Worm (Caenorhabditis elegans) whole organism, mixed stage, embryonic: Measurements from ENCODE around the gene pct-1.
A peak's percentile ranks its signal among the peaks of the same experiment; 100 is the strongest.

ENCODE experiments used
- bed-3 ChIP-seq: fragments of 200-800 bp; sonication (Bioruptor generic); optimal IDR thresholded peaks from 3 replicates; lab custom pipeline; 2018; ENCODE audit warnings: mild to moderate bottlenecking, missing genetic modification characterization, moderate library complexity, missing compliant biosample characterization
- blmp-1 ChIP-seq: fragments of 150-350 bp; optimal IDR thresholded peaks from 2 replicates; lab custom pipeline; 2014; ENCODE audit warnings: missing biosample characterization, missing genetic modification characterization
- ceh-39 ChIP-seq: fragments of 150-350 bp; optimal IDR thresholded peaks from 2 replicates; lab custom pipeline; 2014; ENCODE audit warnings: missing biosample characterization, missing genetic modification characterization
- ceh-43 ChIP-seq: fragments of 200-800 bp; sonication (Bioruptor generic); optimal IDR thresholded peaks from 2 replicates; lab custom pipeline; 2018; ENCODE audit warnings: mild to moderate bottlenecking, missing genetic modification characterization, moderate library complexity, missing compliant biosample characterization
- ces-1 ChIP-seq: fragments of 150-350 bp; optimal IDR thresholded peaks from 2 replicates; lab custom pipeline; 2014; ENCODE audit warnings: missing biosample characterization, missing genetic modification reagents, missing genetic modification characterization
- cnd-1 ChIP-seq: fragments of 200-800 bp; sonication (Bioruptor generic); optimal IDR thresholded peaks from 2 replicates; lab custom pipeline; 2018; ENCODE audit warnings: mild to moderate bottlenecking, missing genetic modification characterization, missing compliant biosample characterization
- drap-1 ChIP-seq: fragments of 200-800 bp; sonication (Bioruptor generic); optimal IDR thresholded peaks from 3 replicates; lab custom pipeline; 2018; ENCODE audit warnings: mild to moderate bottlenecking, missing genetic modification characterization, missing compliant biosample characterization
- elt-1 ChIP-seq: sonication (generic microtip); optimal IDR thresholded peaks from 2 replicates; lab custom pipeline; 2017; ENCODE audit warnings: missing genetic modification characterization, mild to moderate bottlenecking, missing compliant biosample characterization, antibody characterized with exemption, moderate library complexity, borderline replicate concordance; ENCODE audit not compliant: insufficient read depth
- flh-1 ChIP-seq: fragments of 200-800 bp; sonication (Bioruptor generic); optimal IDR thresholded peaks from 2 replicates; lab custom pipeline; 2018; ENCODE audit warnings: mild to moderate bottlenecking, missing genetic modification characterization, moderate library complexity, missing compliant biosample characterization
- ham-2 ChIP-seq: fragments of 200-800 bp; sonication (Bioruptor generic); optimal IDR thresholded peaks from 2 replicates; lab custom pipeline; 2018; ENCODE audit warnings: mild to moderate bottlenecking, missing genetic modification characterization, missing compliant biosample characterization
- hlh-1 ChIP-seq: fragments of 150-350 bp; optimal IDR thresholded peaks from 2 replicates; lab custom pipeline; 2014; ENCODE audit warnings: missing biosample characterization, missing genetic modification reagents, missing genetic modification characterization
- lin-13 ChIP-seq: fragments of 150-350 bp; optimal IDR thresholded peaks from 2 replicates; lab custom pipeline; 2014; ENCODE audit warnings: missing biosample characterization, missing genetic modification characterization
- lin-32 ChIP-seq: fragments of 200-800 bp; sonication (Bioruptor generic); optimal IDR thresholded peaks from 2 replicates; lab custom pipeline; 2018; ENCODE audit warnings: mild to moderate bottlenecking, missing genetic modification characterization, missing compliant biosample characterization
- mab-5 ChIP-seq: fragments of 150-350 bp; optimal IDR thresholded peaks from 2 replicates; lab custom pipeline; 2014; ENCODE audit warnings: missing biosample characterization, missing genetic modification characterization
- mep-1 ChIP-seq: fragments of 150-350 bp; optimal IDR thresholded peaks from 2 replicates; lab custom pipeline; 2017; ENCODE audit warnings: missing biosample characterization, missing genetic modification reagents, missing genetic modification characterization, inconsistent platforms
- mls-2 ChIP-seq: sonication (generic microtip); optimal IDR thresholded peaks from 2 replicates; lab custom pipeline; 2016; ENCODE audit warnings: mild to moderate bottlenecking, missing genetic modification characterization, moderate library complexity, missing compliant biosample characterization
- nhr-2 ChIP-seq: fragments of 150-350 bp; optimal IDR thresholded peaks from 2 replicates; lab custom pipeline; 2014; ENCODE audit warnings: missing biosample characterization, missing genetic modification characterization
- nhr-237 ChIP-seq: fragments of 150-350 bp; optimal IDR thresholded peaks from 2 replicates; lab custom pipeline; 2014; ENCODE audit warnings: missing biosample characterization, missing genetic modification characterization
- nhr-28 ChIP-seq: fragments of 150-350 bp; optimal IDR thresholded peaks from 2 replicates; lab custom pipeline; 2014; ENCODE audit warnings: missing biosample characterization, missing genetic modification characterization
- nhr-76 ChIP-seq: sonication (generic microtip); optimal IDR thresholded peaks from 2 replicates; lab custom pipeline; 2017; ENCODE audit warnings: missing biosample characterization, missing genetic modification characterization
- sem-2 ChIP-seq: fragments of 200-800 bp; sonication (Bioruptor generic); optimal IDR thresholded peaks from 2 replicates; lab custom pipeline; 2018; ENCODE audit warnings: mild to moderate bottlenecking, missing genetic modification characterization, missing compliant biosample characterization
- snpc-4 ChIP-seq: fragments of 150-350 bp; optimal IDR thresholded peaks from 2 replicates; lab custom pipeline; 2014; ENCODE audit warnings: missing biosample characterization, missing genetic modification characterization
- tbx-8 ChIP-seq: fragments of 200-800 bp; sonication (Bioruptor generic); optimal IDR thresholded peaks from 2 replicates; lab custom pipeline; 2018; ENCODE audit warnings: mild to moderate bottlenecking, missing genetic modification characterization, moderate library complexity, missing compliant biosample characterization
- unc-120 ChIP-seq: sonication (generic microtip); optimal IDR thresholded peaks from 2 replicates; lab custom pipeline; 2017; ENCODE audit warnings: missing genetic modification characterization, missing compliant biosample characterization; ENCODE audit not compliant: poor library complexity, severe bottlenecking
- unc-39 ChIP-seq: fragments of 150-350 bp; optimal IDR thresholded peaks from 2 replicates; lab custom pipeline; 2014; ENCODE audit warnings: missing biosample characterization, missing genetic modification characterization
- unc-62 ChIP-seq: fragments of 150-350 bp; optimal IDR thresholded peaks from 2 replicates; lab custom pipeline; 2014; ENCODE audit warnings: missing biosample characterization, missing genetic modification reagents, missing genetic modification characterization
- zip-8 ChIP-seq: fragments of 150-350 bp; optimal IDR thresholded peaks from 2 replicates; lab custom pipeline; 2014; ENCODE audit warnings: missing biosample characterization, missing genetic modification characterization

Gene pct-1

ce11 chrIV:8199824-8200223, 23.5 kb downstream of the pct-1 start:
- TF ChIP-seq drap-1 (no peak), zip-8 (tag; lab: Kevin White, UChicago) (no peak), cnd-1 (no peak), unc-120 (tag; lab: Kevin White, UChicago) (no peak), ham-2 (GFP tag; lab: Kevin White, UChicago) (no peak), bed-3 (GFP tag; lab: Kevin White, UChicago) (no peak), tbx-8 (GFP tag; lab: Kevin White, UChicago) (no peak), hlh-1 (tag; lab: Kevin White, UChicago) (no peak), nhr-2 (tag; lab: Kevin White, UChicago) (no peak), nhr-76 (tag; lab: Kevin White, UChicago) (no peak), mab-5 (tag; lab: Kevin White, UChicago) (no peak), flh-1 (no peak)

ce11 chrIV:8201133-8201532, 24.9 kb downstream of the pct-1 start, which contains the start of gene glrx-22:
glrx-22 (minus strand) TSS chrIV:8201233.
- TF ChIP-seq elt-1 (tag; lab: Kevin White, UChicago) (no peak), lin-13 (no peak), lin-32 (GFP tag; lab: Kevin White, UChicago) (no peak), drap-1 (no peak), mls-2 (tag; lab: Kevin White, UChicago) (no peak), unc-120 (tag; lab: Kevin White, UChicago) (no peak), ceh-43 (GFP tag; lab: Kevin White, UChicago) (no peak), ceh-39 (tag; lab: Kevin White, UChicago) (no peak), cnd-1 (no peak), snpc-4 (tag; lab: Kevin White, UChicago) (no peak), sem-2 (no peak), blmp-1 (no peak), tbx-8 (GFP tag; lab: Kevin White, UChicago) (no peak), nhr-28 (tag; lab: Kevin White, UChicago) (no peak)

- TF ChIP-seq unc-62 = no peak
- no peak for TF ChIP-seq lin-13
- TF ChIP-seq blmp-1 = no peak
- TF ChIP-seq snpc-4 (tag; lab: Kevin White, UChicago) = no peak
- TF ChIP-seq nhr-28 (tag; lab: Kevin White, UChicago) = no peak
- TF ChIP-seq tbx-8 (GFP tag; lab: Kevin White, UChicago) = no peak
- TF ChIP-seq ham-2 (GFP tag; lab: Kevin White, UChicago) = no peak
- no peak for TF ChIP-seq cnd-1
- no peak for TF ChIP-seq mab-5 (tag; lab: Kevin White, UChicago)
- no peak for TF ChIP-seq elt-1 (tag; lab: Kevin White, UChicago)
- TF ChIP-seq mls-2 (tag; lab: Kevin White, UChicago) = no peak
- no peak for TF ChIP-seq ces-1 (GFP tag; lab: Kevin White, UChicago)
Observed at ce11 chrIV:8203555-8203954, 27.3 kb downstream of the pct-1 start.

ce11 chrIV:8205272-8206098, 29.2 kb downstream of the pct-1 start, which contains the start of gene hgrs-1:
hgrs-1 (minus strand) TSS chrIV:8206048.
- peak; percentile 3 for TF ChIP-seq mep-1 (tag; lab: Kevin White, UChicago)
- TF ChIP-seq lin-32 (GFP tag; lab: Kevin White, UChicago) = no peak

ce11 chrIV:8206314-8206713, 30.0 kb downstream of the pct-1 start, which contains the start of gene svh-1:
svh-1 (plus strand) TSS chrIV:8206614.
- no peak for TF ChIP-seq zip-8 (tag; lab: Kevin White, UChicago)
- no peak for TF ChIP-seq flh-1

ce11 chrIV:8208855-8209254, 32.6 kb downstream of the pct-1 start:
- TF ChIP-seq unc-39 (tag; lab: Kevin White, UChicago) = no peak
- TF ChIP-seq lin-32 (GFP tag; lab: Kevin White, UChicago) = no peak
- TF ChIP-seq unc-62 = no peak
- no peak for TF ChIP-seq nhr-237 (tag; lab: Kevin White, UChicago)
- TF ChIP-seq sem-2 = no peak
- TF ChIP-seq lin-13 = no peak
- TF ChIP-seq flh-1 = no peak
- no peak for TF ChIP-seq unc-120 (tag; lab: Kevin White, UChicago)
- no peak for TF ChIP-seq bed-3 (GFP tag; lab: Kevin White, UChicago)
- TF ChIP-seq hlh-1 (tag; lab: Kevin White, UChicago) = no peak
